Fruit fly (Drosophila melanogaster) whole organism, pupa: ENCODE data around the gene CG4168.

Experiments
- CG12605 ChIP-seq: fragments of 200-800 bp; sonication (Bioruptor generic); IDR thresholded peaks from 2 replicates; pipeline ENCODE4 v1.3.6; 2022; ENCODE audit warnings: missing biosample characterization, missing genetic modification characterization
- CG13204 ChIP-seq: fragments of 200-800 bp; sonication (Bioruptor generic); optimal IDR thresholded peaks from 2 replicates; lab custom pipeline; 2018; ENCODE audit warnings: missing biosample characterization, mild to moderate bottlenecking, missing genetic modification characterization, moderate library complexity
- EcR ChIP-seq: fragments of 200-800 bp; sonication (Bioruptor generic); optimal IDR thresholded peaks from 3 replicates; lab custom pipeline; 2019; ENCODE audit warnings: missing biosample characterization, missing genetic modification characterization, mild to moderate bottlenecking, moderate library complexity, missing genetic modification reagents
- gl ChIP-seq: fragments of 200-800 bp; sonication (Bioruptor generic); optimal IDR thresholded peaks from 2 replicates; lab custom pipeline; 2018; ENCODE audit warnings: missing biosample characterization, mild to moderate bottlenecking, missing genetic modification characterization

DNA sequence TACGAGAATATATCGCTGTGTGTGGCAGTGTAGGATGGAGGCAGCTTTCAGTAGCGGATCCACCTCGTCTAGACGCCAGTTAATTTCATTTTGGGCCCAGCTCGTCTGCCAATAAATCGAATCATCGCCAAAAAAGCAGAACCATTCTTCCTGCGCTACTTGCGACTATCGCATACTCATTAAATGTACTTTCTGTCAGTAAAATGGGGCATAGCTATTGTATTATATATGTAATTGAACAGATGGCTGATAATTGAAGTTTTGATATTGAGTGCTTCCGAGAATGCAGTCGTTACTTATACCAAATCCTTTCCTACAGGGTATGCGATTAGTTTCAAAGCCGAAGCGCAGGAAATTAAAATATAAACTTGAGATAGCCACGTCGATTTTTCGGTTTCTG lies 44.4 kb upstream of the CG4168 start:
- TF ChIP-seq EcR (GFP tag; lab: Kevin White, UChicago) (no peak), CG12605 (no peak), gl (tag; lab: Kevin White, UChicago) (no peak), CG13204 (GFP tag; lab: Kevin White, UChicago) (no peak)
